Fruit fly (Drosophila melanogaster): ENCODE measurements around the gene CG5131.
A peak's percentile ranks its signal among the peaks of the same experiment; 100 is the strongest.

- TF ChIP-seq Drgx (GFP tag; IDR thresholded peaks at IDR 0.05) (peak; percentile 68), NC2β (GFP tag; optimal IDR thresholded peaks at IDR 0.05) (no peak), H2.0 (GFP tag; IDR thresholded peaks at IDR 0.05) (no peak), gcm (GFP tag; optimal IDR thresholded peaks at IDR 0.05) (no peak), h (optimal IDR thresholded peaks at IDR 0.05) (no peak), gem (tag; optimal IDR thresholded peaks at IDR 0.05) (peak; percentile 18), maf-S (GFP tag; optimal IDR thresholded peaks at IDR 0.05) (no peak), tx (GFP tag; optimal IDR thresholded peaks at IDR 0.05) (no peak), CG30403 (GFP tag; optimal IDR thresholded peaks at IDR 0.05) (no peak), CG11456 (GFP tag; IDR thresholded peaks at IDR 0.05) (0 out of 3 replicates have a peak, but pooled peaks have one; percentile 7)
These were observed 34.4 kb upstream of the CG5131 start, which contains the start of gene dl for dm6 chr2L:17449608-17450504.
